Worm (Caenorhabditis elegans) whole organism, L1 larva: Measurements from ENCODE around the gene rpc-2.

ENCODE experiments used
- ceh-82 ChIP-seq, 3 experiments: fragments of 150-350 bp in 1 of 3; sonication (generic microtip) in 2 of 3; optimal IDR thresholded peaks; 2 replicates each; lab custom pipeline; 2014 to 2017; ENCODE audit warnings: missing biosample characterization in 3 of 3, missing genetic modification characterization in 3 of 3
- egl-27 ChIP-seq, 2 experiments: fragments of 150-350 bp in 1 of 2; sonication (generic microtip); optimal IDR thresholded peaks; 3 replicates each; lab custom pipeline; 2017 to 2018; ENCODE audit warnings: missing biosample characterization in 2 of 2, missing genetic modification characterization in 2 of 2, missing genetic modification reagents in 2 of 2
- elt-3 ChIP-seq, 6 experiments: fragments of 150-350 bp in 1 of 6; sonication (generic microtip); optimal IDR thresholded peaks; 2 replicates each; lab custom pipeline; 2017 to 2018; ENCODE audit warnings: missing biosample characterization in 6 of 6, missing genetic modification characterization in 6 of 6, inconsistent platforms in 1 of 6
- fos-1 ChIP-seq: fragments of 150-350 bp; optimal IDR thresholded peaks from 2 replicates; lab custom pipeline; 2014; ENCODE audit warnings: missing biosample characterization, missing genetic modification characterization
- lin-15B ChIP-seq: fragments of 150-350 bp; sonication (generic microtip); optimal IDR thresholded peaks from 3 replicates; lab custom pipeline; 2014; ENCODE audit warnings: missing biosample characterization, missing genetic modification characterization
- lsy-2 ChIP-seq, 2 experiments: fragments of 150-350 bp; optimal IDR thresholded peaks; 2 replicates each; lab custom pipeline; 2014; ENCODE audit warnings: missing biosample characterization in 2 of 2, missing genetic modification characterization in 2 of 2
- nhr-11 ChIP-seq: fragments of 150-350 bp; optimal IDR thresholded peaks from 2 replicates; lab custom pipeline; 2014; ENCODE audit warnings: missing biosample characterization, missing genetic modification characterization
- nhr-76 ChIP-seq: sonication (generic microtip); optimal IDR thresholded peaks from 2 replicates; lab custom pipeline; 2017; ENCODE audit warnings: missing biosample characterization, missing genetic modification characterization
- nhr-77 ChIP-seq: fragments of 150-350 bp; optimal IDR thresholded peaks from 2 replicates; lab custom pipeline; 2014; ENCODE audit warnings: missing biosample characterization, missing genetic modification characterization
- pax-3 ChIP-seq: fragments of 200-800 bp; sonication (Bioruptor generic); optimal IDR thresholded peaks from 2 replicates; lab custom pipeline; 2018; ENCODE audit warnings: mild to moderate bottlenecking, missing genetic modification characterization, moderate library complexity, missing compliant biosample characterization
- pqm-1 ChIP-seq: sonication (generic microtip); optimal IDR thresholded peaks from 3 replicates; lab custom pipeline; 2017; ENCODE audit warnings: missing biosample characterization, missing genetic modification characterization
- snpc-4 ChIP-seq: fragments of 150-350 bp; optimal IDR thresholded peaks from 2 replicates; lab custom pipeline; 2014; ENCODE audit warnings: missing biosample characterization, missing genetic modification characterization

DNA sequence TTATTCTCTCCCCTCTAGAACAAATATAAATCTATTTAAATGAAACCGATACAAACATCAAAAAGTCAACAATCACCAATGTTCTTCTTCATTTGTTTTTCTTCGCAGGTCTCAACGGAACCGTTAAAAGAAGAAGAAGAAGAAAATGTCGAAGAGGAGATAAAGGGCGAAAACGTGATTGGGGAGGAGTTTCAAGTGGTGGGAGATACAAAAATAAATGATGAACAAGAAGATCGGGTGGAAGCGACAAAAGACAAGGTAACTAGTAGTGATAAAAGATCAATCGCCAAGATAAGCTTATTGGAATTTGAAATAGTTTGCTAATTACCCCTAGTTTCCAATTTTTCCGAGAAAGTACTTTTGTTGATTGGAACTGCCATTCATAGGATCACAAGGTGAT lies 7.0 kb upstream of the rpc-2 start:
- TF ChIP-seq elt-3 (tag; optimal IDR thresholded peaks at IDR 0.05; lab: Kevin White, UChicago) (peak in 4 of 6 experiments; percentile 31 to 70 (median 48)), snpc-4 (tag; lab: Kevin White, UChicago) (no peak), pax-3 (tag; lab: Kevin White, UChicago) (no peak), nhr-77 (tag; lab: Kevin White, UChicago) (no peak), egl-27 (tag; optimal IDR thresholded peaks at IDR 0.05; lab: Kevin White, UChicago) (no peak), lsy-2 (tag; optimal IDR thresholded peaks at IDR 0.05; lab: Kevin White, UChicago) (no peak), lin-15B (tag; lab: Kevin White, UChicago) (no peak), nhr-11 (no peak), fos-1 (tag; lab: Kevin White, UChicago) (no peak), pqm-1 (no peak), nhr-76 (tag; lab: Kevin White, UChicago) (no peak), ceh-82 (tag; optimal IDR thresholded peaks at IDR 0.05; lab: Kevin White, UChicago) (no peak)
